Worm (Caenorhabditis elegans) whole organism, L4/young adult: ENCODE results near the gene nape-2.

ENCODE experiments used
- W03F9.2 ChIP-seq: fragments of 150-350 bp; optimal IDR thresholded peaks from 2 replicates; lab custom pipeline; 2014; ENCODE audit warnings: missing biosample characterization, missing genetic modification characterization
- dao-5 ChIP-seq: sonication (generic microtip); optimal IDR thresholded peaks from 2 replicates; lab custom pipeline; 2016; ENCODE audit warnings: missing genotype, missing genetic modification characterization, moderate library complexity, missing compliant biosample characterization
- him-1 ChIP-seq: sonication (generic microtip); optimal IDR thresholded peaks from 2 replicates; lab custom pipeline; 2016; ENCODE audit warnings: missing genotype, missing genetic modification reagents, missing genetic modification characterization, missing compliant biosample characterization

DNA sequence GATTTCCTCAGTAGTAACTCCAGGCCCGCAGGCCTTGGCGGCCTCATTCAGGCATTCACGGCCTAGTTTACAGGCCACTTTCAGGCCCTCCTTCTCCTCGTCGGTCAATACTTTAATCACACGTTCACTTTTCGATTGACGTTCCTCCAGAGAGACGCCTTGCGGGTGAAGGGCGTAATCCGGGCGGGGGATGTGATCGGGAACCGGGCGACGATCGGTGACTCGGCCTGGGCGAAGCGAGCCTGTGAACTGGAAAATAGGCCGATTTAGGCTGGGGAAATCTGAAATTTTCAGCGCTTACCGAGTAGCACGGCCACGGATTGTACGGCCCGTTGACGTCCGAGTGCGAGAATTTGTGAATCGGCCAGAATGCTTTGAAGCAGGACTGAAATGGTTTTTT, 52.5 kb downstream of the nape-2 start:
- no peak for TF ChIP-seq him-1 (tag; lab: Kevin White, UChicago)
- no peak for TF ChIP-seq dao-5 (tag; lab: Kevin White, UChicago)
- TF ChIP-seq W03F9.2 (tag; lab: Kevin White, UChicago) = no peak
